Fruit fly (Drosophila melanogaster) whole organism, prepupa: ENCODE results near the gene CG46244.

Source experiments
- Blimp-1 ChIP-seq: fragments of 200-800 bp; sonication (Bioruptor generic); optimal IDR thresholded peaks from 3 replicates; lab custom pipeline; 2017; ENCODE audit warnings: missing biosample characterization, missing genetic modification characterization, mild to moderate bottlenecking, moderate library complexity, missing genetic modification reagents
- CG10631 ChIP-seq: fragments of 200-800 bp; sonication (Bioruptor generic); optimal IDR thresholded peaks from 2 replicates; lab custom pipeline; 2016; ENCODE audit warnings: missing biosample characterization, missing genetic modification characterization
- CG10669 ChIP-seq: fragments of 200-800 bp; sonication (Bioruptor generic); optimal IDR thresholded peaks from 3 replicates; lab custom pipeline; 2018; ENCODE audit warnings: missing biosample characterization, mild to moderate bottlenecking, missing genetic modification characterization, moderate library complexity
- CG11294 ChIP-seq: fragments of 200-800 bp; sonication (Bioruptor generic); IDR thresholded peaks from 2 replicates; pipeline ENCODE4 v1.3.6; 2022; ENCODE audit warnings: missing biosample characterization, missing genetic modification characterization
- CG11762 ChIP-seq: fragments of 200-800 bp; sonication (Bioruptor generic); optimal IDR thresholded peaks from 3 replicates; lab custom pipeline; 2016; ENCODE audit warnings: missing biosample characterization, missing genetic modification characterization; ENCODE audit not compliant: insufficient read depth
- CG11902 ChIP-seq: fragments of 200-800 bp; sonication (Bioruptor generic); optimal IDR thresholded peaks from 3 replicates; lab custom pipeline; 2016; ENCODE audit warnings: missing biosample characterization, missing genetic modification characterization
- CG15336 ChIP-seq: fragments of 200-800 bp; sonication (Bioruptor generic); IDR thresholded peaks from 2 replicates; pipeline ENCODE4 v1.3.6; 2022; ENCODE audit warnings: missing biosample characterization, missing genetic modification characterization
- CG16779 ChIP-seq: fragments of 200-800 bp; sonication (Bioruptor generic); optimal IDR thresholded peaks from 3 replicates; lab custom pipeline; 2017; ENCODE audit warnings: missing biosample characterization, mild to moderate bottlenecking, missing genetic modification characterization
- CG31627 ChIP-seq: fragments of 200-800 bp; sonication (Bioruptor generic); optimal IDR thresholded peaks from 3 replicates; lab custom pipeline; 2016; ENCODE audit warnings: missing biosample characterization, missing genetic modification characterization
- CG6163 ChIP-seq: fragments of 200-800 bp; sonication (Bioruptor generic); IDR thresholded peaks from 3 replicates; pipeline ENCODE4 v1.3.6; 2022; ENCODE audit warnings: missing biosample characterization, missing genetic modification characterization
- CG6276 ChIP-seq: fragments of 200-800 bp; sonication (Bioruptor generic); optimal IDR thresholded peaks from 2 replicates; lab custom pipeline; 2017; ENCODE audit warnings: missing biosample characterization, mild to moderate bottlenecking, missing genetic modification characterization
- CG6792 ChIP-seq: fragments of 200-800 bp; sonication (Bioruptor generic); optimal IDR thresholded peaks from 3 replicates; lab custom pipeline; 2016; ENCODE audit warnings: missing biosample characterization, missing genetic modification characterization
- CG6808 ChIP-seq: fragments of 200-800 bp; sonication (Bioruptor generic); optimal IDR thresholded peaks from 3 replicates; lab custom pipeline; 2017; ENCODE audit warnings: missing biosample characterization, missing genetic modification characterization, mild to moderate bottlenecking, moderate library complexity, missing genetic modification reagents
- CG7368 ChIP-seq: fragments of 200-800 bp; sonication (Bioruptor generic); optimal IDR thresholded peaks from 3 replicates; lab custom pipeline; 2016; ENCODE audit warnings: missing biosample characterization, missing genetic modification characterization
- CG8119 ChIP-seq: fragments of 200-800 bp; sonication (Bioruptor generic); IDR thresholded peaks from 3 replicates; pipeline ENCODE4 v1.3.6; 2022; ENCODE audit warnings: missing biosample characterization, missing genetic modification characterization
- CG8319 ChIP-seq: fragments of 200-800 bp; sonication (Bioruptor generic); optimal IDR thresholded peaks from 3 replicates; lab custom pipeline; 2016; ENCODE audit warnings: missing biosample characterization, missing genetic modification characterization
- CG8632 ChIP-seq: fragments of 200-800 bp; sonication (Bioruptor generic); optimal IDR thresholded peaks from 3 replicates; lab custom pipeline; 2016; ENCODE audit warnings: missing biosample characterization, missing genetic modification characterization
- CG9139 ChIP-seq: fragments of 200-800 bp; sonication (Bioruptor generic); optimal IDR thresholded peaks from 3 replicates; lab custom pipeline; 2017; ENCODE audit warnings: missing biosample characterization, mild to moderate bottlenecking, missing genetic modification characterization
- Eip78C ChIP-seq: fragments of 200-800 bp; sonication (Bioruptor generic); peaks from one replicate; lab custom pipeline; 2016; ENCODE audit warnings: missing biosample characterization, missing genetic modification characterization
- Ets21C ChIP-seq: fragments of 200-800 bp; sonication (Bioruptor generic); optimal IDR thresholded peaks from 3 replicates; lab custom pipeline; 2016; ENCODE audit warnings: missing biosample characterization, missing genetic modification characterization
- Ets96B ChIP-seq: fragments of 200-800 bp; optimal IDR thresholded peaks from 2 replicates; lab custom pipeline; 2019; ENCODE audit warnings: missing biosample characterization, mild to moderate bottlenecking, missing genetic modification characterization, moderate library complexity
- Gug ChIP-seq: fragments of 200-800 bp; sonication (Bioruptor generic); IDR thresholded peaks from 2 replicates; pipeline ENCODE4 v1.3.6; 2022; ENCODE audit warnings: missing biosample characterization, missing genetic modification characterization
- Hr38 ChIP-seq: sonication (Bioruptor generic); optimal IDR thresholded peaks from 2 replicates; lab custom pipeline; 2016; ENCODE audit warnings: missing biosample characterization, missing genetic modification characterization
- Hr39 ChIP-seq: fragments of 200-800 bp; sonication (Bioruptor generic); optimal IDR thresholded peaks from 2 replicates; lab custom pipeline; 2016; ENCODE audit warnings: missing biosample characterization, missing genetic modification characterization
- Hr4 ChIP-seq: fragments of 200-800 bp; sonication (Bioruptor generic); optimal IDR thresholded peaks from 3 replicates; lab custom pipeline; 2016; ENCODE audit warnings: missing biosample characterization, missing genetic modification characterization
- Met ChIP-seq: fragments of 200-800 bp; sonication (Bioruptor generic); optimal IDR thresholded peaks from 3 replicates; lab custom pipeline; 2016; ENCODE audit warnings: missing biosample characterization, missing genetic modification characterization
- OdsH ChIP-seq: fragments of 200-800 bp; sonication (Bioruptor generic); optimal IDR thresholded peaks from 3 replicates; lab custom pipeline; 2016; ENCODE audit warnings: missing biosample characterization, missing genetic modification characterization
- Smox ChIP-seq: fragments of 200-800 bp; sonication (Bioruptor generic); optimal IDR thresholded peaks from 3 replicates; lab custom pipeline; 2016; ENCODE audit warnings: missing biosample characterization, missing genetic modification characterization
- Sox14 ChIP-seq: fragments of 200-800 bp; sonication (Bioruptor generic); optimal IDR thresholded peaks from 3 replicates; lab custom pipeline; 2016; ENCODE audit warnings: missing biosample characterization, missing genetic modification characterization
- Sox15 ChIP-seq: fragments of 200-800 bp; sonication (Bioruptor generic); optimal IDR thresholded peaks from 3 replicates; lab custom pipeline; 2016; ENCODE audit warnings: missing biosample characterization, missing genetic modification characterization
- cyc ChIP-seq: fragments of 200-800 bp; sonication (Bioruptor generic); optimal IDR thresholded peaks from 3 replicates; lab custom pipeline; 2016; ENCODE audit warnings: missing biosample characterization, missing genetic modification characterization
- dac ChIP-seq: fragments of 200-800 bp; sonication (Bioruptor generic); optimal IDR thresholded peaks from 2 replicates; lab custom pipeline; 2017; ENCODE audit warnings: missing biosample characterization, mild to moderate bottlenecking, missing genetic modification characterization
- dsx ChIP-seq: fragments of 200-800 bp; optimal IDR thresholded peaks from 3 replicates; lab custom pipeline; 2019; ENCODE audit warnings: missing biosample characterization, mild to moderate bottlenecking, missing genetic modification characterization, moderate library complexity; ENCODE audit not compliant: poor library complexity, severe bottlenecking
- eg ChIP-seq: fragments of 200-800 bp; sonication (Bioruptor generic); IDR thresholded peaks from 3 replicates; pipeline ENCODE4 v1.3.6; 2022; ENCODE audit warnings: missing biosample characterization, missing genetic modification characterization
- esn ChIP-seq: fragments of 200-800 bp; sonication (Bioruptor generic); optimal IDR thresholded peaks from 2 replicates; lab custom pipeline; 2016; ENCODE audit warnings: missing biosample characterization, mild to moderate bottlenecking, missing genetic modification characterization, moderate library complexity
- fd59A ChIP-seq: fragments of 200-800 bp; sonication (Bioruptor generic); optimal IDR thresholded peaks from 2 replicates; lab custom pipeline; 2017; ENCODE audit warnings: missing biosample characterization, mild to moderate bottlenecking, missing genetic modification characterization, missing genetic modification reagents
- fkh ChIP-seq: fragments of 200-800 bp; sonication (Bioruptor generic); optimal IDR thresholded peaks from 3 replicates; lab custom pipeline; 2017; ENCODE audit warnings: missing biosample characterization, mild to moderate bottlenecking, missing genetic modification characterization, moderate library complexity
- lz ChIP-seq: fragments of 200-800 bp; sonication (Bioruptor generic); optimal IDR thresholded peaks from 3 replicates; lab custom pipeline; 2016; ENCODE audit warnings: missing biosample characterization, missing genetic modification characterization
- net ChIP-seq: fragments of 200-800 bp; sonication (Bioruptor generic); optimal IDR thresholded peaks from 3 replicates; lab custom pipeline; 2016; ENCODE audit warnings: missing biosample characterization, missing genetic modification characterization
- pdm3 ChIP-seq: fragments of 200-800 bp; sonication (Bioruptor generic); optimal IDR thresholded peaks from 3 replicates; lab custom pipeline; 2016; ENCODE audit warnings: missing biosample characterization, missing genetic modification characterization
- salr ChIP-seq, 2 experiments: fragments of 200-800 bp; sonication (Bioruptor generic); optimal IDR thresholded peaks; 3 replicates each; lab custom pipeline; 2016 to 2018; ENCODE audit warnings: missing biosample characterization in 2 of 2, missing genetic modification characterization in 2 of 2, mild to moderate bottlenecking in 1 of 2
- ss ChIP-seq, 2 experiments: fragments of 200-800 bp; sonication (Bioruptor generic); optimal IDR thresholded peaks; 2 replicates in 1 of 2; 3 replicates in 1 of 2; lab custom pipeline; 2017 to 2018; ENCODE audit warnings: mild to moderate bottlenecking in 2 of 2, missing biosample characterization in 2 of 2, missing genetic modification characterization in 2 of 2, moderate library complexity in 1 of 2
- topi ChIP-seq: fragments of 200-800 bp; sonication (Bioruptor generic); optimal IDR thresholded peaks from 3 replicates; lab custom pipeline; 2016; ENCODE audit warnings: missing biosample characterization, missing genetic modification characterization

Gene CG46244

DNA sequence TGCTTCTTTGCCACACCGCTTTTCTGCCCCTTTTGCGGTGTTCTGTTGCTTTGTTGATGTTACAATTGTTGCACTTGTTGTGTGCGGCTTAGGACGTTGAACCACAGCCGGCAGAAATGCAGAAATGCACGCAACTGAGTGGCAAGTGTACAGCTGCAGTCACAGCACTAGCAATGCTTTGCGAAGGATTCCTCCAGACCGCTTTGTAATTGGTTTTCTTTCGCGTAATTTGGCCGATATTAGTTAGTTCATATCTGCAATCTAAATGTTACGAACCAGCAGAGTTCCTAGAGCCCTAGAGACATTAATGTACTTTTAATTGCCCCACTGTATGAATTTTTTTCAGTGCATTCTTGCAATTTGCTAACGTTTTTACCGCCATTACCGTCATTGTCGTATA lies 32.0 kb upstream of the CG46244 start (continued):
- peak; percentile 57 for TF ChIP-seq Hr4 (GFP tag; lab: Kevin White, UChicago)
- peak; percentile 54 for TF ChIP-seq CG6808 (GFP tag; lab: Kevin White, UChicago)
- TF ChIP-seq CG7368 (GFP tag; lab: Kevin White, UChicago): peak; percentile 26
- peak; percentile 54 for TF ChIP-seq CG11762 (GFP tag; lab: Kevin White, UChicago)
- peak; percentile 73 for TF ChIP-seq dsx (GFP tag; lab: Kevin White, UChicago)
- peak; percentile 8 for TF ChIP-seq lz (GFP tag; lab: Kevin White, UChicago)
- TF ChIP-seq Hr39 (GFP tag; lab: Kevin White, UChicago): peak; percentile 20
- peak; percentile 31 for TF ChIP-seq cyc (GFP tag; lab: Kevin White, UChicago)
- TF ChIP-seq CG6792: no peak
- no peak for TF ChIP-seq CG8319
- TF ChIP-seq salr (GFP tag; optimal IDR thresholded peaks at IDR 0.05; lab: Kevin White, UChicago): peak; percentile 30 to 33
- peak; percentile 62 for TF ChIP-seq CG6163 (GFP tag; lab: Robert Waterston, UW)
- TF ChIP-seq dac (GFP tag; lab: Kevin White, UChicago): peak; percentile 27
- no peak for TF ChIP-seq Hr38

DNA sequence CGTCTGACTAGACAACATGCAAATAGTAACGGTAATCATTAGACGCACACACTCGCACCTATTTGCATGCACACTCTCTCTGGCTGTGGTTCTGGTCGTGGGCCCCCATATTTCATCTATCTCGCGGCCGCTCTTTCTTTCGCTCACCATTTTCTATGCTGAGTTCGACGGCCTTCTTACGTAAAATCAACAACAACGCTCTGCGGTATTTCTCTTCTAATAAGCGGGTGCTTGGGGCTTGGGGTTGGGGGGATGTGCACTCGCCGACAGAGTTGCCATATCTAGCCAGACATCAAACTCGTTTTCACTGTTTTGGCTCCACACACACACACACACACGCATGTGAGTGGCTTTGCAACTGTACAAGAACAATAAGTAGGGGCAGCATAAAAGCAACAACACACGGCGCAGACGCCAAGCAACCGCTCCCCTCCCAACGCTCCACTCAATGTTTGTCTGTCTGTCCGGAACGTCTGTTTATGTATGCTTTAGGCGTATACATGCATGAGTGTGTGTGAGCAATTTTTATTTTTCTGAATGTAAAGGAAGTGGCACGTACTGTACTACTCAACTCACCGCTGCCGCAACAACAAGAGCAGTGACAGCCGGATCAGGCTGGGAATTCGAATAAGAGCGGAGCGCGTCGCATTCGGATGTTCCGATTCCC lies 31.3 kb upstream of the CG46244 start:
- TF ChIP-seq Ets21C (GFP tag; lab: Kevin White, UChicago) (no peak), fkh (GFP tag; lab: Kevin White, UChicago) (peak; percentile 88), eg (GFP tag; lab: Robert Waterston, UW) (peak; percentile 27; the same call in 1 of the 3 replicates)
- TF ChIP-seq, all 60 proteins: peak for 2

DNA sequence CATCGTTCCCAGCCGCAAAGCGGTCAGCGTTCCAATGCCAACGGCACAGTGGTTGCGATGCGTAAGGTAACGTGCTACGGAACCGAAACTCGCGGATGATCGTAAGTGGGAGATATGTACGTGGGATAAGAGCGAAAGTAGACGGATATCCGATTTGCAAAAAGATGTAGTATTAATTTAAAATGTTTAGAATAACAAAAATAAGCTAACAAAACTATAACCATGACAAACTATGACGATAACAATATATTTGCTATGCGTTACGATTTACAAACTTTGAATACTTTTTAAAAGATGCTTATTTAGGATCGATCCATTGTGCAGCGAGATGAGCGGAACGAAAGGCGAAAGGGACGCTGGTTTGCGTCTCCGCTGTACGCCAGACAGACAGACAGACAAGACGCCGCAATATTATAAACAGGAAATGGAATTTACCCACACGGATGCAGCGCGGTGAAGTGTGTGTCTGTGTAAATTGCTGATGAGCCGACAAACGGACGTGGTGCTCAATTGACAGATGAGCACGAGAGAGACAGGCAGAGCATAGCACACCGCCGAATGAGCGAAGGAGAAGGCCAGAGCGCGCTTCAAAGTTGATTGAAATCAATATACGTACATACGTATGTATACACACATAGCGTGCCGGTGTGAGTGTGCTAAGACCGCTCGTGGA lies 30.6 kb upstream of the CG46244 start:
- TF ChIP-seq Ets21C (GFP tag; lab: Kevin White, UChicago): peak; percentile 95
- peak; percentile 95 for TF ChIP-seq CG11762 (GFP tag; lab: Kevin White, UChicago)
- peak; percentile 95 for TF ChIP-seq CG8319
- TF ChIP-seq Sox14: peak; percentile 98
- peak; percentile 79 for TF ChIP-seq fkh (GFP tag; lab: Kevin White, UChicago)
- peak; percentile 99 for TF ChIP-seq Eip78C (GFP tag; lab: Kevin White, UChicago)
- TF ChIP-seq Hr39 (GFP tag; lab: Kevin White, UChicago): peak; percentile 97
- peak; percentile 93 for TF ChIP-seq CG7368 (GFP tag; lab: Kevin White, UChicago)
- TF ChIP-seq CG31627: peak; percentile 98
- TF ChIP-seq Ets96B (tag; lab: Kevin White, UChicago): peak; percentile 97
- TF ChIP-seq topi: peak; percentile 98
- peak; percentile 97 for TF ChIP-seq Met (GFP tag; lab: Kevin White, UChicago)
- TF ChIP-seq CG16779 (tag; lab: Kevin White, UChicago): peak; percentile 94
- peak; percentile 96 for TF ChIP-seq CG6276 (GFP tag; lab: Kevin White, UChicago)
- peak; percentile 97 for TF ChIP-seq esn (GFP tag; lab: Kevin White, UChicago)
- peak; percentile 96 for TF ChIP-seq CG15336 (GFP tag; lab: Robert Waterston, UW)
- peak; percentile 70 for TF ChIP-seq CG9139
- peak; percentile 96 for TF ChIP-seq Smox
- peak; percentile 89 for TF ChIP-seq dsx (GFP tag; lab: Kevin White, UChicago)
- TF ChIP-seq Sox15 (GFP tag; lab: Kevin White, UChicago): peak; percentile 94
- TF ChIP-seq OdsH: peak; percentile 97
- TF ChIP-seq net (GFP tag; lab: Kevin White, UChicago): peak; percentile 97
- TF ChIP-seq fd59A (GFP tag; lab: Kevin White, UChicago): peak; percentile 96
- peak; percentile 97 for TF ChIP-seq pdm3 (GFP tag; lab: Kevin White, UChicago)
- TF ChIP-seq CG11294 (GFP tag; lab: Robert Waterston, UW): peak; percentile 91
- TF ChIP-seq CG10669 (GFP tag; lab: Kevin White, UChicago): peak; percentile 97
- TF ChIP-seq dac (GFP tag; lab: Kevin White, UChicago): peak; percentile 97
- TF ChIP-seq CG10631 (GFP tag; lab: Kevin White, UChicago): peak; percentile 98
- peak; percentile 94 for TF ChIP-seq eg (GFP tag; lab: Robert Waterston, UW)
- peak; percentile 93 for TF ChIP-seq Gug (GFP tag; lab: Robert Waterston, UW)
- peak; percentile 93 for TF ChIP-seq CG11902 (GFP tag; lab: Kevin White, UChicago)
- peak; percentile 94 for TF ChIP-seq CG8632 (GFP tag; lab: Kevin White, UChicago)
- peak; percentile 87 to 93 for TF ChIP-seq ss (GFP tag; optimal IDR thresholded peaks at IDR 0.05; lab: Kevin White, UChicago)
- TF ChIP-seq cyc (GFP tag; lab: Kevin White, UChicago): peak; percentile 97
- TF ChIP-seq CG8119 (GFP tag; lab: Robert Waterston, UW): peak; percentile 97
- peak; percentile 93 for TF ChIP-seq Blimp-1
